Worm (Caenorhabditis elegans): ENCODE results near the gene dmsr-1.

dmsr-1 gene

DNA sequence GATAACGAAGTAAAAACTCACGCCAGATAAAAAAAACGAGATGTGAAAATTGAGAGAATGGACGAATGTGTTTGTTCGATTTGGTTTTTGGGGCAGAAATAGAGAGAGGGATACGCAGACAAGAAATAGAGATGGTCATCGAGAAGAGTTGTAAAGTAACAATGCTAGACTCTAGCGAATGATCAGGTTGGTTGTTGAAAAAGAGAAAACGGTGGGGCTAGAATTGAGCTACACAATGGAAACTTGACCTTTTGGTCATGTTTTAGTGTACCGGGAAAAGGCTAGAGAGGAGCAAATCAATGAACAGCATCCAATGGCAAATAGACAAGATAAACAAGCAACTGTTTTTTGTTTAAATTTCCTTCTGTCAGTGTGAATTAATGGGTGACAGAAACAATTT lies 51.8 kb downstream of the dmsr-1 start, which contains the start of gene dhs-19:
dhs-19 (minus strand) TSS at position 101 of the 400 bp plus-strand sequence.
- TF ChIP-seq rnt-1 (tag; optimal IDR thresholded peaks at IDR 0.05): peak; percentile 20
- TF ChIP-seq tlp-1 (tag; optimal IDR thresholded peaks at IDR 0.05): no peak
- peak; percentile 21 for TF ChIP-seq nhr-20 (tag; optimal IDR thresholded peaks at IDR 0.05)
- TF ChIP-seq blmp-1 (tag; optimal IDR thresholded peaks at IDR 0.05): peak; percentile 18

All from whole organism, L1 larva.